Worm (Caenorhabditis elegans): ENCODE results near the gene srsx-14.

srsx-14 gene

DNA sequence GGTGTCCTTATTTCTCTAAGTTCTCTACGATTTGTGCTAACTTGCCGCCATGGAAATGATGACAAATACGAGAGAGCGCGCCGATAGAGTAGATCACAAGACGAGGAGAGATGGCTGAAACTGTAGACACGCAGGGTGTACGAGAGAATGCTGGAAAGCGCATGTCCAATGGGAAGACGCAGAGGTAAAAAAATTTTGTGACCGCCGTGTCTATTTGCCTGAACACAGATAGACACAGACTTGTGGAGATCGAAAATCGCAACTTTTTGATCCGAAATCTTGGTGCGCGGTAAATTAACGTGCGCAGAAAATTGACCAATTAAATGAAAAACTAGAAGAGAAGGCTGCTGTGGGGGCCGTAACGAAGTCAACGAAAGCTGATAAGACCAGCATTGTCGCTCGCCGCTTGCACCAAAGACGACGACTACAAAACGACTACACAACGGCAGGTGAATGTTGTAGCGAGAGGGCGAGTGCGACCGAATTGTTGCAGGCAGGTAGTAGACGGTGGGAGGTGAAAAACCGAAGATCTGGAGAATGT is 30.2 kb upstream of the srsx-14 start (continued):
- TF ChIP-seq efl-1 (GFP tag; optimal IDR thresholded peaks at IDR 0.05) = peak; percentile 78
- peak; percentile 68 for TF ChIP-seq B0336.3 (GFP tag; IDR thresholded peaks at IDR 0.05)
- no peak for TF ChIP-seq F57A8.1 (GFP tag; optimal IDR thresholded peaks at IDR 0.05)
- TF ChIP-seq dpff-1 (tag; optimal IDR thresholded peaks at IDR 0.05) = no peak
- TF ChIP-seq zfh-2 (GFP tag; conservative IDR thresholded peaks at IDR 0.05) = peak; percentile 80; the same call in 1 of the 2 replicates
- no peak for TF ChIP-seq mes-4 (tag; optimal IDR thresholded peaks at IDR 0.05)
- no peak for TF ChIP-seq T26A5.8 (tag; optimal IDR thresholded peaks at IDR 0.05)
- TF ChIP-seq ztf-22 (GFP tag; optimal IDR thresholded peaks at IDR 0.05) = no peak
- peak; percentile 41 for TF ChIP-seq nhr-90 (tag; optimal IDR thresholded peaks at IDR 0.05)
- peak; percentile 72 for TF ChIP-seq K12H6.12 (tag; optimal IDR thresholded peaks at IDR 0.05)
- TF ChIP-seq hmg-1.2 (GFP tag; IDR thresholded peaks at IDR 0.05) = peak; percentile 90
- no peak for TF ChIP-seq mel-28 (tag; optimal IDR thresholded peaks at IDR 0.05; ENCODE audit: borderline replicate concordance)
- TF ChIP-seq snpc-4 (GFP tag; optimal IDR thresholded peaks at IDR 0.05) = no peak
- TF ChIP-seq snpc-4 (tag; optimal IDR thresholded peaks at IDR 0.05) = peak; percentile 25 to 68 (median 48)
- TF ChIP-seq C06A6.2 (GFP tag; conservative IDR thresholded peaks at IDR 0.05) = 0 out of 2 replicates have a peak, but pooled peaks have one; percentile 56
- TF ChIP-seq C17E4.6 (GFP tag; IDR thresholded peaks at IDR 0.05) = no peak
- TF ChIP-seq hsf-1 (GFP tag; IDR thresholded peaks at IDR 0.05) = peak; percentile 56; the same call in 1 of the 2 replicates
- TF ChIP-seq tbp1 (GFP tag; optimal IDR thresholded peaks at IDR 0.05) = peak; percentile 28
- 0 out of 2 replicates have a peak, but pooled peaks have one; percentile 48 for TF ChIP-seq cebp-1 (GFP tag; IDR thresholded peaks at IDR 0.05)
- peak; percentile 72 for TF ChIP-seq cebp-1 (tag; optimal IDR thresholded peaks at IDR 0.05)
- 0 out of 2 replicates have a peak, but pooled peaks have one; percentile 26 for TF ChIP-seq ceh-91 (GFP tag; IDR thresholded peaks at IDR 0.05)
- no peak for TF ChIP-seq aptf-3 (GFP tag; IDR thresholded peaks at IDR 0.05)
- TF ChIP-seq lsl-1 (GFP tag; optimal IDR thresholded peaks at IDR 0.05) = peak; percentile 39
- peak; percentile 71 for TF ChIP-seq attf-5 (GFP tag; optimal IDR thresholded peaks at IDR 0.05)

- no peak for TF ChIP-seq lir-1 (GFP tag; conservative IDR thresholded peaks at IDR 0.05)
- TF ChIP-seq attf-5 (GFP tag; optimal IDR thresholded peaks at IDR 0.05) = peak; percentile 41
- peak; percentile 19 for TF ChIP-seq tbp1 (GFP tag; optimal IDR thresholded peaks at IDR 0.05)
- TF ChIP-seq snpc-1.3 (tag; optimal IDR thresholded peaks at IDR 0.05; ENCODE audit: insufficient read depth) = no peak
- no peak for TF ChIP-seq sea-2 (GFP tag; IDR thresholded peaks at IDR 0.05)
- TF ChIP-seq ztf-26 (tag; optimal IDR thresholded peaks at IDR 0.05) = peak; percentile 68
- TF ChIP-seq K11D2.4 (GFP tag; IDR thresholded peaks at IDR 0.05) = peak; percentile 48; the same call in 1 of the 2 replicates
- no peak for TF ChIP-seq let-526 (GFP tag; IDR thresholded peaks at IDR 0.05)
- TF ChIP-seq lin-40 (tag; optimal IDR thresholded peaks at IDR 0.05) = peak; percentile 66
- peak; percentile 71 for TF ChIP-seq lin-54 (GFP tag; optimal IDR thresholded peaks at IDR 0.05)
- TF ChIP-seq cebp-1 (GFP tag; IDR thresholded peaks at IDR 0.05) = peak; percentile 85
- TF ChIP-seq cebp-1 (tag; optimal IDR thresholded peaks at IDR 0.05) = peak; percentile 94
- TF ChIP-seq ceh-27 (GFP tag; optimal IDR thresholded peaks at IDR 0.05) = no peak
- TF ChIP-seq somi-1 (GFP tag; optimal IDR thresholded peaks at IDR 0.05) = peak; percentile 43
- no peak for TF ChIP-seq ztf-28 (GFP tag; IDR thresholded peaks at IDR 0.05)
- TF ChIP-seq efl-1 (GFP tag; optimal IDR thresholded peaks at IDR 0.05) = no peak
- peak; percentile 59; the same call in 1 of the 2 replicates for TF ChIP-seq nfyb-1 (GFP tag; IDR thresholded peaks at IDR 0.05)
- TF ChIP-seq lin-26 (GFP tag; IDR thresholded peaks at IDR 0.05) = 0 out of 2 replicates have a peak, but pooled peaks have one; percentile 53
- peak; percentile 60 for TF ChIP-seq ama-1 (optimal IDR thresholded peaks at IDR 0.05)
- TF ChIP-seq ama-1 (GFP tag; optimal IDR thresholded peaks at IDR 0.05) = no peak
- TF ChIP-seq nhr-90 (tag; optimal IDR thresholded peaks at IDR 0.05) = peak; percentile 23
- TF ChIP-seq C06A6.2 (GFP tag; conservative IDR thresholded peaks at IDR 0.05) = peak; percentile 61; the same call in 1 of the 2 replicates
- 0 out of 2 replicates have a peak, but pooled peaks have one; percentile 19 for TF ChIP-seq dox-1 (GFP tag; IDR thresholded peaks at IDR 0.05)
- no peak for TF ChIP-seq T07F8.4 (tag; optimal IDR thresholded peaks at IDR 0.05)
- no peak for TF ChIP-seq tlf-1 (GFP tag; optimal IDR thresholded peaks at IDR 0.05)
- peak; percentile 88 for TF ChIP-seq atf-7 (tag; optimal IDR thresholded peaks at IDR 0.05)
- TF ChIP-seq ztf-6 (GFP tag; IDR thresholded peaks at IDR 0.05) = no peak
These were observed 29.0 kb upstream of the srsx-14 start for ce11 chrIV:5655966-5656389.
